Worm (Caenorhabditis elegans) whole organism, early embryonic: ENCODE measurements around the gene mtm-5.

Source experiments
- B0310.2 ChIP-seq: sonication (generic microtip); optimal IDR thresholded peaks from 2 replicates; lab custom pipeline; 2016; ENCODE audit warnings: mild to moderate bottlenecking, missing genetic modification characterization, missing compliant biosample characterization
- F13C5.2 ChIP-seq: sonication (generic microtip); optimal IDR thresholded peaks from 2 replicates; lab custom pipeline; 2017; ENCODE audit warnings: mild to moderate bottlenecking, missing genetic modification characterization, inconsistent platforms, missing compliant biosample characterization
- aly-1 ChIP-seq: sonication (generic microtip); optimal IDR thresholded peaks from 2 replicates; lab custom pipeline; 2016; ENCODE audit warnings: missing genetic modification characterization, missing compliant biosample characterization
- ama-1 ChIP-seq: fragments of 150-350 bp; optimal IDR thresholded peaks from 2 replicates; lab custom pipeline; 2014
- ceh-13 ChIP-seq: fragments of 200-800 bp; sonication (Bioruptor generic); optimal IDR thresholded peaks from 2 replicates; lab custom pipeline; 2018; ENCODE audit warnings: mild to moderate bottlenecking, missing genetic modification characterization, missing compliant biosample characterization
- ceh-36 ChIP-seq: sonication (generic microtip); optimal IDR thresholded peaks from 2 replicates; lab custom pipeline; 2016; ENCODE audit warnings: missing genetic modification characterization, inconsistent platforms, missing compliant biosample characterization
- ets-7 ChIP-seq: sonication (generic microtip); optimal IDR thresholded peaks from 2 replicates; lab custom pipeline; 2016; ENCODE audit warnings: missing genotype, missing genetic modification characterization, missing compliant biosample characterization
- flt-1 ChIP-seq: fragments of 200-800 bp; sonication (Bioruptor generic); IDR thresholded peaks from 2 replicates; pipeline ENCODE4 v1.3.6; 2022; ENCODE audit warnings: missing genetic modification characterization, missing compliant biosample characterization
- hmbx-1 ChIP-seq: sonication (generic microtip); optimal IDR thresholded peaks from 2 replicates; lab custom pipeline; 2016; ENCODE audit warnings: mild to moderate bottlenecking, missing genetic modification characterization, missing compliant biosample characterization
- hmg-4 ChIP-seq: fragments of 200-800 bp; sonication (Bioruptor generic); optimal IDR thresholded peaks from 2 replicates; lab custom pipeline; 2018; ENCODE audit warnings: mild to moderate bottlenecking, missing genetic modification characterization, missing compliant biosample characterization
- hnd-1 ChIP-seq: sonication (generic microtip); optimal IDR thresholded peaks from 2 replicates; lab custom pipeline; 2016; ENCODE audit warnings: missing genetic modification characterization, missing compliant biosample characterization
- pes-1 ChIP-seq: fragments of 200-800 bp; sonication (Bioruptor generic); IDR thresholded peaks from 2 replicates; pipeline ENCODE4 v1.3.6; 2022; ENCODE audit warnings: missing genetic modification reagents, missing genetic modification characterization, missing compliant biosample characterization
- scrt-1 ChIP-seq: fragments of 200-800 bp; sonication (Bioruptor generic); IDR thresholded peaks from 2 replicates; pipeline ENCODE4 v1.3.6; 2022; ENCODE audit warnings: missing genetic modification characterization, missing compliant biosample characterization
- sea-1 ChIP-seq: fragments of 200-800 bp; sonication (Bioruptor generic); conservative IDR thresholded peaks from 2 replicates; pipeline ENCODE4 v1.3.6; 2022; ENCODE audit warnings: missing genetic modification characterization, missing compliant biosample characterization
- tbx-11 ChIP-seq: fragments of 200-800 bp; sonication (Bioruptor generic); IDR thresholded peaks from 2 replicates; pipeline ENCODE4 v1.3.6; 2022; ENCODE audit warnings: missing genetic modification characterization, missing compliant biosample characterization
- tbx-37 ChIP-seq: fragments of 200-800 bp; sonication (Bioruptor generic); conservative IDR thresholded peaks from 2 replicates; pipeline ENCODE4 v1.3.6; 2022; ENCODE audit warnings: missing genetic modification reagents, missing genetic modification characterization, missing compliant biosample characterization
- tra-4 ChIP-seq: sonication (generic microtip); optimal IDR thresholded peaks from 2 replicates; lab custom pipeline; 2017; ENCODE audit warnings: missing genetic modification characterization, missing compliant biosample characterization

Gene mtm-5

ce11 chrX:5199245-5199644 is 44.0 kb downstream of the mtm-5 start:
- TF ChIP-seq scrt-1 (no peak), ets-7 (tag; lab: Kevin White, UChicago) (no peak), B0310.2 (no peak), sea-1 (GFP tag; lab: Robert Waterston, UW) (no peak), hmbx-1 (tag; lab: Kevin White, UChicago) (no peak), ceh-36 (tag; lab: Kevin White, UChicago) (no peak)

- no peak for TF ChIP-seq scrt-1
- no peak for TF ChIP-seq ama-1 (lab: Kevin White, UChicago)
- TF ChIP-seq F13C5.2 (tag; lab: Kevin White, UChicago) = no peak
- TF ChIP-seq sea-1 (GFP tag; lab: Robert Waterston, UW) = no peak
- no peak for TF ChIP-seq B0310.2
- TF ChIP-seq hnd-1 (tag; lab: Kevin White, UChicago) = no peak
- no peak for TF ChIP-seq hmg-4
- no peak for TF ChIP-seq pes-1 (GFP tag; lab: Robert Waterston, UW)
- no peak for TF ChIP-seq ceh-13 (GFP tag; lab: Kevin White, UChicago)
- no peak for TF ChIP-seq flt-1
- no peak for TF ChIP-seq tbx-37 (GFP tag; lab: Robert Waterston, UW)
- TF ChIP-seq hmbx-1 (tag; lab: Kevin White, UChicago) = no peak
- TF ChIP-seq ets-7 (tag; lab: Kevin White, UChicago) = no peak
- no peak for TF ChIP-seq ceh-36 (tag; lab: Kevin White, UChicago)
These were observed 45.8 kb downstream of the mtm-5 start for ce11 chrX:5197440-5197839.

ce11 chrX:5195462-5196160 is 47.6 kb downstream of the mtm-5 start, which contains the start of gene pqn-62:
Gene pqn-62 (plus strand): TSS chrX:5196110.
- no peak for TF ChIP-seq sea-1 (GFP tag; lab: Robert Waterston, UW)
- no peak for TF ChIP-seq tbx-11 (GFP tag; lab: Robert Waterston, UW)
- TF ChIP-seq F13C5.2 (tag; lab: Kevin White, UChicago) = no peak
- no peak for TF ChIP-seq ceh-36 (tag; lab: Kevin White, UChicago)
- no peak for TF ChIP-seq flt-1
- no peak for TF ChIP-seq hmg-4
- no peak for TF ChIP-seq scrt-1
- TF ChIP-seq hnd-1 (tag; lab: Kevin White, UChicago) = no peak
- TF ChIP-seq aly-1 (tag; lab: Kevin White, UChicago) = no peak
- no peak for TF ChIP-seq ama-1 (lab: Kevin White, UChicago)
- TF ChIP-seq tra-4 (tag; lab: Kevin White, UChicago) = no peak
- TF ChIP-seq pes-1 (GFP tag; lab: Robert Waterston, UW) = no peak
- TF ChIP-seq ets-7 (tag; lab: Kevin White, UChicago) = no peak
- TF ChIP-seq tbx-37 (GFP tag; lab: Robert Waterston, UW) = no peak

- no peak for TF ChIP-seq ets-7 (tag; lab: Kevin White, UChicago)
- TF ChIP-seq tbx-11 (GFP tag; lab: Robert Waterston, UW) = no peak
- TF ChIP-seq B0310.2 = no peak
- no peak for TF ChIP-seq hmbx-1 (tag; lab: Kevin White, UChicago)
- TF ChIP-seq ceh-13 (GFP tag; lab: Kevin White, UChicago) = no peak
- TF ChIP-seq ama-1 (lab: Kevin White, UChicago) = no peak
- TF ChIP-seq F13C5.2 (tag; lab: Kevin White, UChicago) = no peak
These were observed 49.8 kb downstream of the mtm-5 start for ce11 chrX:5193402-5193801.

- TF ChIP-seq tbx-11 (GFP tag; lab: Robert Waterston, UW) (no peak), sea-1 (GFP tag; lab: Robert Waterston, UW) (no peak), hmbx-1 (tag; lab: Kevin White, UChicago) (no peak), F13C5.2 (tag; lab: Kevin White, UChicago) (no peak), hnd-1 (tag; lab: Kevin White, UChicago) (no peak), ama-1 (lab: Kevin White, UChicago) (no peak), ceh-36 (tag; lab: Kevin White, UChicago) (no peak), flt-1 (no peak), pes-1 (GFP tag; lab: Robert Waterston, UW) (no peak), scrt-1 (no peak), hmg-4 (no peak), ceh-13 (GFP tag; lab: Kevin White, UChicago) (no peak), tra-4 (tag; lab: Kevin White, UChicago) (no peak), ets-7 (tag; lab: Kevin White, UChicago) (no peak), aly-1 (tag; lab: Kevin White, UChicago) (no peak), B0310.2 (no peak)
These were observed 53.1 kb downstream of the mtm-5 start for ce11 chrX:5190061-5190460.

ce11 chrX:5188977-5189376 is 54.2 kb downstream of the mtm-5 start, which contains the start of gene zig-6:
Gene zig-6 (minus strand): TSS chrX:5189077.
- no peak for TF ChIP-seq ama-1 (lab: Kevin White, UChicago)
- TF ChIP-seq tra-4 (tag; lab: Kevin White, UChicago) = no peak
